Fruit fly (Drosophila melanogaster) whole organism, embryonic: ENCODE results near the gene CG7985.

ENCODE experiments used
- Atf6 ChIP-seq: fragments of 200-800 bp; sonication (Bioruptor generic); IDR thresholded peaks from 2 replicates; pipeline ENCODE4 v1.3.6; 2022; ENCODE audit warnings: missing biosample characterization, missing genetic modification characterization
- CG10147 ChIP-seq: fragments of 200-800 bp; sonication (Bioruptor generic); optimal IDR thresholded peaks from 2 replicates; lab custom pipeline; 2019; ENCODE audit warnings: missing biosample characterization, mild to moderate bottlenecking, missing genetic modification characterization, moderate library complexity
- CG1024 ChIP-seq: fragments of 200-800 bp; sonication (Bioruptor generic); IDR thresholded peaks from 2 replicates; pipeline ENCODE4 v1.3.6; 2022; ENCODE audit warnings: missing biosample characterization, missing genetic modification characterization
- CG12104 ChIP-seq: fragments of 200-800 bp; sonication (Bioruptor generic); optimal IDR thresholded peaks from 3 replicates; lab custom pipeline; 2016; ENCODE audit warnings: missing biosample characterization, missing genetic modification characterization
- CG13424 ChIP-seq: fragments of 200-800 bp; sonication (Bioruptor generic); optimal IDR thresholded peaks from 2 replicates; lab custom pipeline; 2019; ENCODE audit warnings: missing biosample characterization, mild to moderate bottlenecking, missing genetic modification characterization, moderate library complexity
- CG13775 ChIP-seq: fragments of 200-800 bp; sonication (Bioruptor generic); optimal IDR thresholded peaks from 3 replicates; lab custom pipeline; 2017; ENCODE audit warnings: missing biosample characterization, mild to moderate bottlenecking, missing genetic modification characterization
- CG17359 ChIP-seq: fragments of 200-800 bp; sonication (Bioruptor generic); optimal IDR thresholded peaks from 3 replicates; lab custom pipeline; 2018; ENCODE audit warnings: missing biosample characterization, mild to moderate bottlenecking, missing genetic modification characterization, moderate library complexity
- CG2129 ChIP-seq: fragments of 200-800 bp; sonication (Bioruptor generic); IDR thresholded peaks from 2 replicates; pipeline ENCODE4 v1.3.6; 2022; ENCODE audit warnings: missing biosample characterization, missing genetic modification characterization; ENCODE audit not compliant: partially characterized antibody
- CG30431 ChIP-seq: fragments of 200-800 bp; sonication (Bioruptor generic); optimal IDR thresholded peaks from 2 replicates; lab custom pipeline; 2017; ENCODE audit warnings: missing biosample characterization, missing genetic modification characterization
- CG32532 ChIP-seq: fragments of 200-800 bp; sonication (Bioruptor generic); IDR thresholded peaks from 2 replicates; pipeline ENCODE4 v1.3.6; 2022; ENCODE audit warnings: missing biosample characterization, missing genetic modification characterization
- CG32772 ChIP-seq: fragments of 200-800 bp; sonication (Bioruptor generic); IDR thresholded peaks from 2 replicates; pipeline ENCODE4 v1.3.6; 2022; ENCODE audit warnings: missing biosample characterization, missing genetic modification characterization
- CG7786 ChIP-seq: fragments of 200-800 bp; sonication (Bioruptor generic); optimal IDR thresholded peaks from 2 replicates; lab custom pipeline; 2016; ENCODE audit warnings: missing biosample characterization, missing genetic modification characterization
- CG9437 ChIP-seq: fragments of 200-800 bp; sonication (Bioruptor generic); optimal IDR thresholded peaks from 2 replicates; lab custom pipeline; 2018; ENCODE audit warnings: missing biosample characterization, mild to moderate bottlenecking, missing genetic modification characterization
- CTCF ChIP-seq: fragments of 200-800 bp; sonication (Bioruptor generic); optimal IDR thresholded peaks from 2 replicates; lab custom pipeline; 2017; ENCODE audit warnings: missing biosample characterization, mild to moderate bottlenecking, missing genetic modification characterization, moderate library complexity
- D19A ChIP-seq: fragments of 200-800 bp; optimal IDR thresholded peaks from 3 replicates; lab custom pipeline; 2019; ENCODE audit warnings: missing biosample characterization, mild to moderate bottlenecking, missing genetic modification characterization, moderate library complexity
- Dfd ChIP-seq, 2 experiments: fragments of >200 bp; optimal IDR thresholded peaks; 2 replicates each; lab custom pipeline; 2017; ENCODE audit warnings: missing biosample characterization in 2 of 2, missing genetic modification characterization in 2 of 2
- H15 ChIP-seq: fragments of 200-800 bp; sonication (Bioruptor generic); IDR thresholded peaks from 3 replicates; pipeline ENCODE4 v1.3.6; 2022; ENCODE audit warnings: missing biosample characterization, missing genetic modification characterization
- Hmx ChIP-seq: fragments of 200-800 bp; sonication (Bioruptor generic); optimal IDR thresholded peaks from 2 replicates; lab custom pipeline; 2016; ENCODE audit warnings: missing biosample characterization, missing genetic modification characterization
- Med ChIP-seq: fragments of 200-800 bp; sonication (Bioruptor generic); peaks from one replicate; lab custom pipeline; 2016; ENCODE audit warnings: missing biosample characterization, missing genetic modification characterization, mild to moderate bottlenecking, inconsistent platforms, moderate library complexity
- Mes4 ChIP-seq: fragments of 200-800 bp; sonication (Bioruptor generic); optimal IDR thresholded peaks from 2 replicates; lab custom pipeline; 2016; ENCODE audit warnings: missing biosample characterization, missing genetic modification characterization
- NC2α ChIP-seq: fragments of 200-800 bp; sonication (Bioruptor generic); optimal IDR thresholded peaks from 2 replicates; lab custom pipeline; 2016; ENCODE audit warnings: missing biosample characterization, missing genetic modification characterization
- Nf-YB ChIP-seq: fragments of 200-800 bp; sonication (Bioruptor generic); optimal IDR thresholded peaks from 3 replicates; lab custom pipeline; 2019; ENCODE audit warnings: missing biosample characterization, mild to moderate bottlenecking, missing genetic modification characterization, moderate library complexity
- NfI ChIP-seq: fragments of 200-800 bp; sonication (Bioruptor generic); optimal IDR thresholded peaks from 3 replicates; lab custom pipeline; 2018; ENCODE audit warnings: missing biosample characterization, mild to moderate bottlenecking, missing genetic modification characterization, moderate library complexity
- Oaz ChIP-seq: fragments of 200-800 bp; sonication (Bioruptor generic); IDR thresholded peaks from 2 replicates; pipeline ENCODE4 v1.3.6; 2022; ENCODE audit warnings: missing biosample characterization, missing genetic modification characterization
- PHDP ChIP-seq: fragments of 200-800 bp; sonication (Bioruptor generic); optimal IDR thresholded peaks from 3 replicates; lab custom pipeline; 2018; ENCODE audit warnings: missing biosample characterization, mild to moderate bottlenecking, missing genetic modification characterization, moderate library complexity
- Rfx ChIP-seq: fragments of 200-800 bp; sonication (Bioruptor generic); IDR thresholded peaks from 2 replicates; pipeline ENCODE4 v1.3.6; 2022; ENCODE audit warnings: missing biosample characterization, missing genetic modification characterization
- Sox100B ChIP-seq: fragments of 200-800 bp; sonication (Bioruptor generic); optimal IDR thresholded peaks from 3 replicates; lab custom pipeline; 2018; ENCODE audit warnings: missing biosample characterization, mild to moderate bottlenecking, missing genetic modification characterization
- Ssrp ChIP-seq: fragments of 200-800 bp; sonication (Bioruptor generic); optimal IDR thresholded peaks from 2 replicates; lab custom pipeline; 2018; ENCODE audit warnings: missing biosample characterization, mild to moderate bottlenecking, missing genetic modification characterization, moderate library complexity
- Trl ChIP-seq, 3 experiments: fragments of >200 bp in 2 of 3; fragments of 200-800 bp in 1 of 3; sonication (Bioruptor generic) in 1 of 3; optimal IDR thresholded peaks; 2 replicates in 1 of 3; 3 replicates in 2 of 3; lab custom pipeline; 2016 to 2017; ENCODE audit warnings: missing biosample characterization in 1 of 3, missing genetic modification characterization in 1 of 3
- aop ChIP-seq: fragments of 200-800 bp; sonication (Bioruptor generic); IDR thresholded peaks from 2 replicates; pipeline ENCODE4 v1.3.6; 2022; ENCODE audit warnings: missing biosample characterization, missing genetic modification characterization
- bbx ChIP-seq: fragments of 200-800 bp; sonication (Bioruptor generic); IDR thresholded peaks from 2 replicates; pipeline ENCODE4 v1.3.6; 2022; ENCODE audit warnings: missing biosample characterization, missing genetic modification characterization; ENCODE audit not compliant: partially characterized antibody
- cg ChIP-seq: fragments of 200-800 bp; sonication (Bioruptor generic); optimal IDR thresholded peaks from 3 replicates; lab custom pipeline; 2019; ENCODE audit warnings: missing biosample characterization, mild to moderate bottlenecking, missing genetic modification characterization, moderate library complexity
- ci ChIP-seq: fragments of 200-800 bp; sonication (Bioruptor generic); IDR thresholded peaks from 3 replicates; pipeline ENCODE4 v1.3.6; 2022; ENCODE audit warnings: missing biosample characterization, missing genetic modification characterization
- cwo ChIP-seq: fragments of 200-800 bp; sonication (Bioruptor generic); optimal IDR thresholded peaks from 3 replicates; lab custom pipeline; 2017; ENCODE audit warnings: missing biosample characterization, missing genetic modification characterization, mild to moderate bottlenecking, moderate library complexity, missing genetic modification reagents
- danr ChIP-seq: fragments of 200-800 bp; sonication (Bioruptor generic); IDR thresholded peaks from 2 replicates; pipeline ENCODE4 v1.3.6; 2022; ENCODE audit warnings: missing biosample characterization, missing genetic modification characterization
- dimm ChIP-seq: fragments of 200-800 bp; sonication (Bioruptor generic); IDR thresholded peaks from 2 replicates; pipeline ENCODE4 v1.3.6; 2022; ENCODE audit warnings: missing biosample characterization, missing genetic modification characterization
- disco-r ChIP-seq: fragments of 200-800 bp; sonication (Bioruptor generic); optimal IDR thresholded peaks from 2 replicates; lab custom pipeline; 2016; ENCODE audit warnings: missing biosample characterization, missing genetic modification characterization
- esg ChIP-seq: fragments of 200-800 bp; sonication (Bioruptor generic); conservative IDR thresholded peaks from 2 replicates; pipeline ENCODE4 v1.3.6; 2022; ENCODE audit warnings: missing biosample characterization, missing genetic modification characterization
- eve ChIP-seq, 2 experiments: fragments of >200 bp; optimal IDR thresholded peaks; 2 replicates each; lab custom pipeline; 2017; ENCODE audit warnings: missing biosample characterization in 2 of 2, missing genetic modification characterization in 2 of 2
- jumu ChIP-seq: fragments of 200-800 bp; sonication (Bioruptor generic); optimal IDR thresholded peaks from 3 replicates; lab custom pipeline; 2016; ENCODE audit warnings: missing biosample characterization, missing genetic modification characterization
- nom ChIP-seq: fragments of 200-800 bp; sonication (Bioruptor generic); optimal IDR thresholded peaks from 2 replicates; lab custom pipeline; 2017; ENCODE audit warnings: missing biosample characterization, missing genetic modification characterization, mild to moderate bottlenecking, moderate library complexity, missing genetic modification reagents
- oc ChIP-seq: fragments of 200-800 bp; sonication (Bioruptor generic); optimal IDR thresholded peaks from 2 replicates; lab custom pipeline; 2018; ENCODE audit warnings: missing biosample characterization, mild to moderate bottlenecking, missing genetic modification characterization, moderate library complexity
- odd ChIP-seq: fragments of 200-800 bp; sonication (Bioruptor generic); optimal IDR thresholded peaks from 2 replicates; lab custom pipeline; 2017; ENCODE audit warnings: missing biosample characterization, mild to moderate bottlenecking, missing genetic modification characterization
- p53 ChIP-seq: fragments of 200-800 bp; sonication (Bioruptor generic); optimal IDR thresholded peaks from 2 replicates; lab custom pipeline; 2016; ENCODE audit warnings: missing biosample characterization, missing genetic modification characterization
- phol ChIP-seq: fragments of 200-800 bp; sonication (Bioruptor generic); optimal IDR thresholded peaks from 3 replicates; lab custom pipeline; 2018; ENCODE audit warnings: missing biosample characterization, mild to moderate bottlenecking, missing genetic modification characterization, moderate library complexity
- scrt ChIP-seq: fragments of 200-800 bp; sonication (Bioruptor generic); optimal IDR thresholded peaks from 2 replicates; lab custom pipeline; 2018; ENCODE audit warnings: missing biosample characterization, mild to moderate bottlenecking, missing genetic modification characterization, moderate library complexity
- slp2 ChIP-seq: fragments of 200-800 bp; sonication (Bioruptor generic); optimal IDR thresholded peaks from 2 replicates; lab custom pipeline; 2016; ENCODE audit warnings: missing biosample characterization, missing genetic modification characterization
- sug ChIP-seq: fragments of 200-800 bp; optimal IDR thresholded peaks from 2 replicates; lab custom pipeline; 2019; ENCODE audit warnings: missing biosample characterization, mild to moderate bottlenecking, missing genetic modification characterization, moderate library complexity
- toy ChIP-seq: fragments of 200-800 bp; sonication (Bioruptor generic); IDR thresholded peaks from 2 replicates; pipeline ENCODE4 v1.3.6; 2022; ENCODE audit warnings: missing biosample characterization, missing genetic modification characterization

The CG7985 gene

dm6 chr3R:18242089-18242955 lies 42.7 kb downstream of the CG7985 start, which contains the start of the genes CG7156 and 14-3-3epsilon (continued):
- TF ChIP-seq CG32532, result peak; percentile 57; the same call in 1 of the 2 replicates
- TF ChIP-seq CG13775 (GFP tag; lab: Kevin White, UChicago), result peak; percentile 42
- TF ChIP-seq Hmx, result peak; percentile 12
- TF ChIP-seq CG13424 (tag; lab: Kevin White, UChicago), result peak; percentile 26
- no peak for TF ChIP-seq Sox100B (GFP tag; lab: Kevin White, UChicago)
- TF ChIP-seq scrt (GFP tag; lab: Kevin White, UChicago), result peak; percentile 10
- TF ChIP-seq sug, result peak; percentile 22
- TF ChIP-seq cwo (GFP tag; lab: Kevin White, UChicago), result no peak
- TF ChIP-seq toy (GFP tag; lab: Robert Waterston, UW), result no peak
- no peak for TF ChIP-seq CG30431 (GFP tag; lab: Kevin White, UChicago)
- TF ChIP-seq CG32772 (GFP tag; lab: Robert Waterston, UW), result 0 out of 2 replicates have a peak, but pooled peaks have one; percentile 25
- TF ChIP-seq Mes4 (GFP tag; lab: Kevin White, UChicago), result peak; percentile 14
- peak; percentile 3 for TF ChIP-seq NC2α
- TF ChIP-seq danr, result no peak
- peak; percentile 36 for TF ChIP-seq CG12104 (GFP tag; lab: Kevin White, UChicago)
- 0 out of 3 replicates have a peak, but pooled peaks have one; percentile 15 for TF ChIP-seq H15 (GFP tag; lab: Robert Waterston, UW)
- TF ChIP-seq eve (GFP tag; optimal IDR thresholded peaks at IDR 0.05; lab: Kevin White, UChicago), result no peak
- TF ChIP-seq disco-r (GFP tag; lab: Kevin White, UChicago), result no peak
- TF ChIP-seq PHDP, result peak; percentile 75
- peak; percentile 89 for TF ChIP-seq Med (GFP tag; lab: Kevin White, UChicago)
- TF ChIP-seq Ssrp (tag; lab: Kevin White, UChicago), result no peak
- no peak for TF ChIP-seq esg (GFP tag; lab: Robert Waterston, UW)
- peak; percentile 57 for TF ChIP-seq p53
- peak; percentile 26 for TF ChIP-seq odd (GFP tag; lab: Kevin White, UChicago)
- TF ChIP-seq NfI, result peak; percentile 47
- TF ChIP-seq CG1024 (GFP tag; lab: Robert Waterston, UW), result no peak
- peak; percentile 82 for TF ChIP-seq phol (tag; lab: Kevin White, UChicago)
- no peak for TF ChIP-seq slp2
- peak; percentile 72 for TF ChIP-seq ci
- peak; percentile 41 for TF ChIP-seq CG17359 (tag; lab: Kevin White, UChicago)
- TF ChIP-seq jumu (GFP tag; lab: Kevin White, UChicago), result peak; percentile 2
- TF ChIP-seq Rfx, result peak; percentile 38
- no peak for TF ChIP-seq Oaz
- TF ChIP-seq Dfd (GFP tag; optimal IDR thresholded peaks at IDR 0.05; lab: Kevin White, UChicago), result no peak
- TF ChIP-seq CG2129 (GFP tag; lab: Robert Waterston, UW), result no peak
- TF ChIP-seq oc, result peak; percentile 8
- no peak for TF ChIP-seq CG10147 (GFP tag; lab: Kevin White, UChicago)
- peak; percentile 66 for TF ChIP-seq CTCF (GFP tag; lab: Kevin White, UChicago)
- TF ChIP-seq aop (GFP tag; lab: Robert Waterston, UW), result 0 out of 2 replicates have a peak, but pooled peaks have one; percentile 8
- no peak for TF ChIP-seq D19A (tag; lab: Kevin White, UChicago)
- peak; percentile 8 for TF ChIP-seq CG9437 (GFP tag; lab: Kevin White, UChicago)
- peak; percentile 41 for TF ChIP-seq nom (GFP tag; lab: Kevin White, UChicago)
- TF ChIP-seq Nf-YB, result peak; percentile 19
- no peak for TF ChIP-seq dimm (GFP tag; lab: Robert Waterston, UW)
- TF ChIP-seq cg (GFP tag; lab: Kevin White, UChicago), result no peak
- TF ChIP-seq CG7786 (GFP tag; lab: Kevin White, UChicago), result no peak
- TF ChIP-seq Trl (optimal IDR thresholded peaks at IDR 0.05; lab: Kevin White, UChicago), result no peak
- peak; percentile 10 for TF ChIP-seq Trl (GFP tag; optimal IDR thresholded peaks at IDR 0.05; lab: Kevin White, UChicago)
- TF ChIP-seq bbx (GFP tag; lab: Robert Waterston, UW), result peak; percentile 49
- no peak; the same call in 1 of the 2 replicates for TF ChIP-seq Atf6 (GFP tag; lab: Robert Waterston, UW)
